Worm (Caenorhabditis elegans) whole organism, L1 larva: ENCODE data around the gene D1086.7.

Experiments used
- C16A3.4 ChIP-seq: fragments of 150-350 bp; optimal IDR thresholded peaks from 2 replicates; lab custom pipeline; 2014; ENCODE audit warnings: missing biosample characterization, missing genetic modification characterization
- F16B12.6 ChIP-seq: fragments of 150-350 bp; optimal IDR thresholded peaks from 2 replicates; lab custom pipeline; 2014; ENCODE audit warnings: missing biosample characterization, missing genetic modification characterization
- aha-1 ChIP-seq: fragments of 150-350 bp; optimal IDR thresholded peaks from 2 replicates; lab custom pipeline; 2014; ENCODE audit warnings: missing biosample characterization, missing genetic modification characterization
- ama-1 ChIP-seq: fragments of 150-350 bp; optimal IDR thresholded peaks from 2 replicates; lab custom pipeline; 2014
- ceh-63 ChIP-seq: fragments of 200-800 bp; sonication (Bioruptor generic); optimal IDR thresholded peaks from 2 replicates; lab custom pipeline; 2018; ENCODE audit warnings: mild to moderate bottlenecking, missing genetic modification characterization, missing compliant biosample characterization
- ceh-82 ChIP-seq, 3 experiments: fragments of 150-350 bp in 1 of 3; sonication (generic microtip) in 2 of 3; optimal IDR thresholded peaks; 2 replicates each; lab custom pipeline; 2014 to 2017; ENCODE audit warnings: missing biosample characterization in 3 of 3, missing genetic modification characterization in 3 of 3
- ceh-90 ChIP-seq: sonication (generic microtip); optimal IDR thresholded peaks from 2 replicates; lab custom pipeline; 2016; ENCODE audit warnings: missing genetic modification characterization, missing compliant biosample characterization
- efl-1 ChIP-seq, 4 experiments: fragments of 150-350 bp; optimal IDR thresholded peaks in 3 of 4; peaks in 1 of 4; 1 replicate in 1 of 4; 2 replicates in 3 of 4; lab custom pipeline; 2014; ENCODE audit warnings: missing biosample characterization in 2 of 4, missing genetic modification characterization in 2 of 4, missing genetic modification reagents in 2 of 4
- elt-3 ChIP-seq, 6 experiments: fragments of 150-350 bp in 1 of 6; sonication (generic microtip); optimal IDR thresholded peaks; 2 replicates each; lab custom pipeline; 2017 to 2018; ENCODE audit warnings: missing biosample characterization in 6 of 6, missing genetic modification characterization in 6 of 6, inconsistent platforms in 1 of 6
- ets-5 ChIP-seq: fragments of 200-800 bp; sonication (Bioruptor generic); IDR thresholded peaks from 2 replicates; pipeline ENCODE4 v1.3.6; 2022; ENCODE audit warnings: missing genetic modification characterization, missing compliant biosample characterization
- fkh-10 ChIP-seq: sonication (generic microtip); optimal IDR thresholded peaks from 2 replicates; lab custom pipeline; 2017; ENCODE audit warnings: missing biosample characterization, missing genetic modification reagents, missing genetic modification characterization
- grh-1 ChIP-seq: fragments of 200-800 bp; sonication (Bioruptor generic); IDR thresholded peaks from 2 replicates; pipeline ENCODE4 v1.3.6; 2022; ENCODE audit warnings: missing genetic modification reagents, missing genetic modification characterization, missing compliant biosample characterization
- hlh-17 ChIP-seq: fragments of 200-800 bp; sonication (Bioruptor generic); optimal IDR thresholded peaks from 2 replicates; lab custom pipeline; 2018; ENCODE audit warnings: missing genetic modification characterization, mild to moderate bottlenecking, missing compliant biosample characterization, moderate library complexity, borderline replicate concordance
- hpl-2 ChIP-seq: fragments of 150-350 bp; optimal IDR thresholded peaks from 2 replicates; lab custom pipeline; 2014; ENCODE audit warnings: missing biosample characterization, missing genetic modification reagents, missing genetic modification characterization
- lin-14 ChIP-seq: fragments of 200-800 bp; sonication (Bioruptor generic); optimal IDR thresholded peaks from 2 replicates; lab custom pipeline; 2018; ENCODE audit warnings: mild to moderate bottlenecking, missing genetic modification characterization, moderate library complexity, missing compliant biosample characterization
- lin-35 ChIP-seq, 2 experiments: fragments of 150-350 bp; optimal IDR thresholded peaks; 2 replicates each; lab custom pipeline; 2014; ENCODE audit warnings: missing biosample characterization in 2 of 2, missing genetic modification characterization in 2 of 2, missing genetic modification reagents in 2 of 2
- lin-39 ChIP-seq: fragments of 150-350 bp; optimal IDR thresholded peaks from 2 replicates; lab custom pipeline; 2014; ENCODE audit warnings: missing biosample characterization, missing genetic modification reagents, missing genetic modification characterization
- mab-9 ChIP-seq: fragments of 200-800 bp; sonication (Bioruptor generic); IDR thresholded peaks from 2 replicates; pipeline ENCODE4 v1.3.6; 2022; ENCODE audit warnings: missing genetic modification reagents, missing genetic modification characterization, missing compliant biosample characterization
- mdl-1 ChIP-seq, 2 experiments: fragments of 150-350 bp; optimal IDR thresholded peaks; 2 replicates each; lab custom pipeline; 2014 to 2017; ENCODE audit warnings: missing biosample characterization in 2 of 2, missing genetic modification characterization in 2 of 2, inconsistent platforms in 1 of 2
- mep-1 ChIP-seq: fragments of 150-350 bp; optimal IDR thresholded peaks from 2 replicates; lab custom pipeline; 2014; ENCODE audit warnings: missing biosample characterization, missing genetic modification characterization
- nhr-11 ChIP-seq: fragments of 150-350 bp; optimal IDR thresholded peaks from 2 replicates; lab custom pipeline; 2014; ENCODE audit warnings: missing biosample characterization, missing genetic modification characterization
- nhr-20 ChIP-seq: sonication (generic microtip); optimal IDR thresholded peaks from 2 replicates; lab custom pipeline; 2016; ENCODE audit warnings: mild to moderate bottlenecking, missing genetic modification characterization, missing compliant biosample characterization
- nhr-47 ChIP-seq: sonication (generic microtip); optimal IDR thresholded peaks from 2 replicates; lab custom pipeline; 2016; ENCODE audit warnings: mild to moderate bottlenecking, missing genetic modification characterization, moderate library complexity, missing compliant biosample characterization
- nhr-71 ChIP-seq: sonication (generic microtip); optimal IDR thresholded peaks from 2 replicates; lab custom pipeline; 2016; ENCODE audit warnings: mild to moderate bottlenecking, missing genetic modification characterization, moderate library complexity, missing compliant biosample characterization
- pax-3 ChIP-seq: fragments of 200-800 bp; sonication (Bioruptor generic); optimal IDR thresholded peaks from 2 replicates; lab custom pipeline; 2018; ENCODE audit warnings: mild to moderate bottlenecking, missing genetic modification characterization, moderate library complexity, missing compliant biosample characterization
- rnt-1 ChIP-seq: sonication (generic microtip); optimal IDR thresholded peaks from 2 replicates; lab custom pipeline; 2016; ENCODE audit warnings: mild to moderate bottlenecking, missing genetic modification characterization, moderate library complexity, missing compliant biosample characterization
- sptf-1 ChIP-seq: fragments of 150-350 bp; optimal IDR thresholded peaks from 2 replicates; lab custom pipeline; 2014; ENCODE audit warnings: missing biosample characterization, missing genetic modification characterization
- swsn-7 ChIP-seq: sonication (generic microtip); optimal IDR thresholded peaks from 2 replicates; lab custom pipeline; 2016; ENCODE audit warnings: missing genetic modification characterization, missing compliant biosample characterization
- tbx-2 ChIP-seq: sonication (generic microtip); optimal IDR thresholded peaks from 2 replicates; lab custom pipeline; 2016; ENCODE audit warnings: missing genetic modification characterization, missing compliant biosample characterization
- tlp-1 ChIP-seq: fragments of 150-350 bp; optimal IDR thresholded peaks from 2 replicates; lab custom pipeline; 2014; ENCODE audit warnings: missing biosample characterization, missing genetic modification characterization
- unc-130 ChIP-seq: fragments of 150-350 bp; optimal IDR thresholded peaks from 2 replicates; lab custom pipeline; 2017; ENCODE audit warnings: missing biosample characterization, missing genetic modification characterization, inconsistent platforms
- unc-62 ChIP-seq: fragments of 150-350 bp; optimal IDR thresholded peaks from 2 replicates; lab custom pipeline; 2014; ENCODE audit warnings: missing biosample characterization, missing genetic modification reagents, missing genetic modification characterization
- unc-86 ChIP-seq: sonication (generic microtip); optimal IDR thresholded peaks from 2 replicates; lab custom pipeline; 2016; ENCODE audit warnings: missing genetic modification characterization, missing compliant biosample characterization
- unc-98 ChIP-seq: fragments of 200-800 bp; sonication (Bioruptor generic); IDR thresholded peaks from 2 replicates; pipeline ENCODE4 v1.3.6; 2022; ENCODE audit warnings: missing genetic modification characterization, missing compliant biosample characterization
- ztf-11 ChIP-seq, 2 experiments: sonication (generic microtip); optimal IDR thresholded peaks; 2 replicates each; lab custom pipeline; 2016 to 2017; ENCODE audit warnings: missing genetic modification characterization in 2 of 2, missing biosample characterization in 1 of 2, missing compliant biosample characterization in 1 of 2

Gene D1086.7

ce11 chrV:14120674-14121073, 36.6 kb downstream of the D1086.7 start:
- no peak for TF ChIP-seq sptf-1
- TF ChIP-seq, all 84 proteins: peak for 0

DNA sequence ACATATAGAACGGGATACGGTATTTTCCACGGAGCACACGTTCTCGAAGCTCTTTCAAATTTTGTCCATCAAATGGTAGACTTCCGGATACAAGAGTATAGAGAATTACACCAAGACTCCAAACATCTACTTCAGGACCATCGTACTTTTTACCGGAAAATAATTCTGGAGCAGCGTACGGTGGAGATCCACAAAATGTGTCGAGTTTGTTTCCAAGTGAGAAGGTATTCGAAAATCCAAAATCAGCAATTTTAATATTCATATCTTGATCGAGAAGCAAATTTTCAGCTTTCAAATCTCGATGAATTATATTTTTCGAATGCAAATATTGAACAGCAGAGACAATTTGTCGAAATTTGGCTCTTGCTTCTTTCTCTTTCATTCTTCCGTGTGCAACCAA, 39.1 kb downstream of the D1086.7 start:
- TF ChIP-seq hlh-17 (no peak), ztf-11 (tag; optimal IDR thresholded peaks at IDR 0.05; lab: Kevin White, UChicago) (no peak), tlp-1 (tag; lab: Kevin White, UChicago) (no peak), rnt-1 (tag; lab: Kevin White, UChicago) (no peak), ceh-90 (no peak), elt-3 (tag; optimal IDR thresholded peaks at IDR 0.05; lab: Kevin White, UChicago) (no peak)

DNA sequence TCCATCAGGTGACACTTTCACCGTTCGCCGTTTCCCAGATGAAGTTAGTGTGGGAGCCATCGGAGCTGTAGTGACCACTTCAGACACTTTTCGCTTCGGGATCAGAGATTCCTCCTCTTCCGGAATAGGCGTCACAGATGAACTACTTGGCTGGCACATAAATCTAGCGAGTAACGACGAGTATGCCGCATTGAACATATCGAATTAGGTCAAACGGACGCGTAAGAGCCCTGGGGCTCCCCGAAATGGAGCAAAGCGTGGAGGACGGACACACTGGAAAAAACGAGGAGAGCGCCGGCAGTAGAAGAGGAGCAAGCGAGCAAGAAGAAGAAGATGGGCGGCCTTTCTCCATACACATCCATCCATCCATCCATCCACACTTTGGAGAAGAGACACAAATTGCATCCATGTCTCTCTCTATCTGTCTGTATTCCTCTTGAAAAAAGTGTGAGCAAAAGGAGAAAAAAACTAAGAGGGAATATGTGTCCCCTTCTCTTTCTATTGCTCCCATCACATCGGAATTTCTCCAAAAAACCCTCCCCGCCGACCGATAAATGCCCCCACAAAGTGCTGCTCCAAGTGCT, 42.4 kb downstream of the D1086.7 start:
- TF ChIP-seq aha-1 (tag; lab: Kevin White, UChicago) (no peak), lin-14 (GFP tag; lab: Kevin White, UChicago) (peak; percentile 57), ceh-63 (GFP tag; lab: Kevin White, UChicago) (no peak), ceh-82 (tag; optimal IDR thresholded peaks at IDR 0.05; lab: Kevin White, UChicago) (peak in 1 of 3 experiments; percentile 27), fkh-10 (GFP tag; lab: Kevin White, UChicago) (peak; percentile 3)

ce11 chrV:14127834-14128233, 43.8 kb downstream of the D1086.7 start:
- TF ChIP-seq unc-62 = no peak
- TF ChIP-seq ceh-63 (GFP tag; lab: Kevin White, UChicago) = no peak
- TF ChIP-seq lin-14 (GFP tag; lab: Kevin White, UChicago) = peak; percentile 37
- TF ChIP-seq nhr-71 (tag; lab: Kevin White, UChicago) = no peak
- TF ChIP-seq lin-35 (GFP tag; optimal IDR thresholded peaks at IDR 0.05; lab: Kevin White, UChicago) = peak in 1 of 2 experiments; percentile 7
- no peak for TF ChIP-seq mab-9
- TF ChIP-seq efl-1 (optimal IDR thresholded peaks at IDR 0.05; lab: Kevin White, UChicago) = no peak
- TF ChIP-seq efl-1 (GFP tag; optimal IDR thresholded peaks at IDR 0.05 in 1 of 2; lab: Kevin White, UChicago) = peak in 1 of 2 experiments; percentile 83
- TF ChIP-seq, all 84 proteins: peak for 3

DNA sequence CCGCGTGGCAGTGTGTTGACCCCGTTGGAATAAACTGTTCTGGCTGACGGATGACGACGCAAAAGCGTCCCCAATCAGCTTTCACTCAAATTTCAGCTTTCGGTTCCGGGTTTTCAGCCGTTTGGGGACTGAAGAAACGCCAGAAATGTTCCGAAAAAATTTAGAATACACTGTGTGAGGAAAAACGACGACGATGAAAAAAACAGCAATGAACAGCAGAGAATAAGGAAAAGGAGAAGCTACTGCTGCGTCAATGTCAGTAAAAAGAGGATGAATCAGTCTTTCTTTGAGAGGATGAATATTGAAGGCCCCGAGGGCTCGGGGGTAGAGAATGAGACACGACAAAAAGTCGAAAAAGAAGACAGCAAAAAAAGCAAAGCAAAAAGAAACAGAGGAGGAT, 44.8 kb downstream of the D1086.7 start:
- TF ChIP-seq fkh-10 (GFP tag; lab: Kevin White, UChicago) (no peak), unc-86 (tag; lab: Kevin White, UChicago) (no peak), unc-98 (GFP tag; lab: Robert Waterston, UW) (no peak), ets-5 (no peak), C16A3.4 (tag; lab: Kevin White, UChicago) (no peak), nhr-20 (no peak), pax-3 (peak; percentile 41), ztf-11 (tag; optimal IDR thresholded peaks at IDR 0.05; lab: Kevin White, UChicago) (no peak), unc-130 (tag; lab: Kevin White, UChicago) (no peak), lin-14 (GFP tag; lab: Kevin White, UChicago) (peak; percentile 9), efl-1 (optimal IDR thresholded peaks at IDR 0.05; lab: Kevin White, UChicago) (no peak), efl-1 (GFP tag; optimal IDR thresholded peaks at IDR 0.05 in 1 of 2; lab: Kevin White, UChicago) (peak in 1 of 2 experiments; percentile 88), mdl-1 (tag; optimal IDR thresholded peaks at IDR 0.05; lab: Kevin White, UChicago) (no peak), hpl-2 (no peak), nhr-11 (tag; lab: Kevin White, UChicago) (no peak), mep-1 (tag; lab: Kevin White, UChicago) (no peak), nhr-47 (no peak), tbx-2 (tag; lab: Kevin White, UChicago) (no peak), grh-1 (GFP tag; lab: Robert Waterston, UW) (no peak), sptf-1 (no peak), lin-35 (GFP tag; optimal IDR thresholded peaks at IDR 0.05; lab: Kevin White, UChicago) (no peak), F16B12.6 (tag; lab: Kevin White, UChicago) (no peak), swsn-7 (no peak), hlh-17 (no peak), lin-39 (tag; lab: Kevin White, UChicago) (no peak), ama-1 (no peak)
